Fruit fly (Drosophila melanogaster): ENCODE measurements around the gene Toll-9.

The Toll-9 gene

dm6 chr3L:20401026-20401912 is 34.7 kb upstream of the Toll-9 start, which contains the start of gene trbl (continued):
- TF ChIP-seq Doc3 (GFP tag; IDR thresholded peaks at IDR 0.05; ENCODE audit: partially characterized antibody) (peak; percentile 37; the same call in 1 of the 3 replicates), sob (GFP tag; IDR thresholded peaks at IDR 0.05) (no peak), CG16813 (GFP tag; IDR thresholded peaks at IDR 0.05; ENCODE audit: partially characterized antibody) (peak; percentile 59; the same call in 2 of the 3 replicates), oc (tag; optimal IDR thresholded peaks at IDR 0.05) (peak; percentile 47), gem (tag; optimal IDR thresholded peaks at IDR 0.05) (no peak), gcm (GFP tag; optimal IDR thresholded peaks at IDR 0.05) (peak; percentile 80), Side (GFP tag; optimal IDR thresholded peaks at IDR 0.05) (peak; percentile 21), Trl (optimal IDR thresholded peaks at IDR 0.05) (peak; percentile 97 to 98), Trl (GFP tag; optimal IDR thresholded peaks at IDR 0.05) (peak; percentile 80), sd (tag; optimal IDR thresholded peaks at IDR 0.05) (peak; percentile 99), yki (optimal IDR thresholded peaks at IDR 0.05) (peak; percentile 92), CG8089 (GFP tag; optimal IDR thresholded peaks at IDR 0.05) (no peak), CG2116 (GFP tag; optimal IDR thresholded peaks at IDR 0.05) (peak; percentile 73), CG18619 (GFP tag; optimal IDR thresholded peaks at IDR 0.05) (no peak), nerfin-2 (GFP tag; IDR thresholded peaks at IDR 0.05; ENCODE audit: partially characterized antibody) (peak; percentile 75; the same call in 1 of the 2 replicates), NC2α (GFP tag; optimal IDR thresholded peaks at IDR 0.05) (no peak), shn (GFP tag; optimal IDR thresholded peaks at IDR 0.05) (no peak), exex (tag; optimal IDR thresholded peaks at IDR 0.05) (peak; percentile 77), Poxn (GFP tag; IDR thresholded peaks at IDR 0.05) (no peak), Sox100B (GFP tag; optimal IDR thresholded peaks at IDR 0.05) (no peak), so (GFP tag; IDR thresholded peaks at IDR 0.05) (peak; percentile 33; the same call in 1 of the 3 replicates), Eip74EF (GFP tag; optimal IDR thresholded peaks at IDR 0.05) (peak in 1 of 2 experiments; percentile 67), tup (GFP tag; optimal IDR thresholded peaks at IDR 0.05) (no peak), Ptx1 (GFP tag; IDR thresholded peaks at IDR 0.05) (no peak), CG32532 (GFP tag; IDR thresholded peaks at IDR 0.05) (peak; percentile 61; the same call in 1 of the 2 replicates), CG1602 (GFP tag; optimal IDR thresholded peaks at IDR 0.05) (no peak), CG13123 (GFP tag; optimal IDR thresholded peaks at IDR 0.05) (no peak), tll (GFP tag; optimal IDR thresholded peaks at IDR 0.05) (no peak), trh (GFP tag; optimal IDR thresholded peaks at IDR 0.05) (no peak), Dbx (GFP tag; IDR thresholded peaks at IDR 0.05) (peak; percentile 58; the same call in 2 of the 3 replicates), sisA (GFP tag; IDR thresholded peaks at IDR 0.05) (no peak; the same call in 1 of the 2 replicates), C15 (GFP tag; IDR thresholded peaks at IDR 0.05) (no peak), salm (tag; optimal IDR thresholded peaks at IDR 0.05) (peak; percentile 57), MESR4 (GFP tag; optimal IDR thresholded peaks at IDR 0.05) (peak; percentile 37), onecut (GFP tag; IDR thresholded peaks at IDR 0.05) (peak; percentile 27; the same call in 1 of the 2 replicates), dimm (GFP tag; IDR thresholded peaks at IDR 0.05) (no peak), CG7839 (tag; optimal IDR thresholded peaks at IDR 0.05) (peak; percentile 25), kah (GFP tag; optimal IDR thresholded peaks at IDR 0.05) (peak; percentile 43), CG15073 (GFP tag; optimal IDR thresholded peaks at IDR 0.05) (peak; percentile 92), Stat92E (GFP tag; optimal IDR thresholded peaks at IDR 0.05) (peak in 1 of 3 experiments; percentile 46), CG8924 (tag; optimal IDR thresholded peaks at IDR 0.05) (peak; percentile 70), prd (optimal IDR thresholded peaks at IDR 0.05) (no peak), prd (GFP tag; IDR thresholded peaks at IDR 0.05) (no peak), B-H2 (GFP tag; optimal IDR thresholded peaks at IDR 0.05) (no peak), CG10543 (GFP tag; optimal IDR thresholded peaks at IDR 0.05) (peak; percentile 81), CG12299 (tag; optimal IDR thresholded peaks at IDR 0.05) (peak; percentile 60), CG8765 (GFP tag; IDR thresholded peaks at IDR 0.05) (no peak), crp (GFP tag; optimal IDR thresholded peaks at IDR 0.05) (no peak)

Measured in whole organism, embryonic.